Worm (Caenorhabditis elegans) whole organism, L4 larva: Measurements from ENCODE around the gene C56E6.2.

ENCODE experiments used
- T20F7.1 ChIP-seq: fragments of 200-800 bp; sonication (Bioruptor generic); optimal IDR thresholded peaks from 2 replicates; lab custom pipeline; 2018; ENCODE audit warnings: mild to moderate bottlenecking, missing genetic modification characterization, missing compliant biosample characterization
- aha-1 ChIP-seq: fragments of 150-350 bp; peaks from one replicate; lab custom pipeline; 2014; ENCODE audit warnings: missing biosample characterization, missing genetic modification characterization
- ama-1 ChIP-seq: fragments of 150-350 bp; optimal IDR thresholded peaks from 2 replicates; lab custom pipeline; 2014; ENCODE audit warnings: inconsistent platforms, mixed read lengths
- ces-1 ChIP-seq: fragments of 150-350 bp; sonication (generic microtip); optimal IDR thresholded peaks from 4 replicates; lab custom pipeline; 2014; ENCODE audit warnings: missing biosample characterization, missing genetic modification reagents, missing genetic modification characterization
- cey-2 ChIP-seq: sonication (generic microtip); optimal IDR thresholded peaks from 3 replicates; lab custom pipeline; 2017; ENCODE audit warnings: missing genetic modification characterization, mild to moderate bottlenecking, missing compliant biosample characterization, antibody characterized with exemption, borderline replicate concordance; ENCODE audit not compliant: insufficient read depth
- dmd-6 ChIP-seq: fragments of 200-800 bp; sonication (Bioruptor generic); IDR thresholded peaks from 2 replicates; pipeline ENCODE4 v1.3.6; 2022; ENCODE audit warnings: missing genetic modification reagents, missing genetic modification characterization, missing compliant biosample characterization
- lin-1 ChIP-seq: fragments of 200-800 bp; sonication (Bioruptor generic); IDR thresholded peaks from 2 replicates; pipeline ENCODE4 v1.3.6; 2022; ENCODE audit warnings: missing genetic modification reagents, missing genetic modification characterization, missing compliant biosample characterization
- lin-13 ChIP-seq: fragments of 150-350 bp; optimal IDR thresholded peaks from 2 replicates; lab custom pipeline; 2014; ENCODE audit warnings: missing biosample characterization, missing genetic modification reagents, missing genetic modification characterization
- mdl-1 ChIP-seq, 2 experiments: fragments of 150-350 bp in 1 of 2; sonication (generic microtip) in 1 of 2; optimal IDR thresholded peaks; 2 replicates each; lab custom pipeline; 2014 to 2017; ENCODE audit warnings: missing biosample characterization in 2 of 2, missing genetic modification characterization in 2 of 2
- mdt-29 ChIP-seq: fragments of 200-800 bp; sonication (Bioruptor generic); IDR thresholded peaks from 2 replicates; pipeline ENCODE4 v1.3.6; 2022; ENCODE audit warnings: missing genetic modification reagents, missing genetic modification characterization, missing compliant biosample characterization
- nhr-6 ChIP-seq: fragments of 150-350 bp; optimal IDR thresholded peaks from 2 replicates; lab custom pipeline; 2014; ENCODE audit warnings: missing biosample characterization, missing genetic modification characterization
- nhr-76 ChIP-seq: fragments of 150-350 bp; optimal IDR thresholded peaks from 2 replicates; lab custom pipeline; 2014; ENCODE audit warnings: missing biosample characterization, missing genetic modification characterization
- snpc-4 ChIP-seq: fragments of 150-350 bp; optimal IDR thresholded peaks from 2 replicates; lab custom pipeline; 2014; ENCODE audit warnings: missing biosample characterization, missing genetic modification characterization
- ztf-11 ChIP-seq: fragments of 150-350 bp; optimal IDR thresholded peaks from 2 replicates; lab custom pipeline; 2014; ENCODE audit warnings: missing biosample characterization, missing genetic modification characterization

- no peak for TF ChIP-seq nhr-76 (tag; lab: Kevin White, UChicago)
- TF ChIP-seq ztf-11 (tag; lab: Kevin White, UChicago): no peak
- TF ChIP-seq lin-13 (GFP tag; lab: Kevin White, UChicago): no peak
- TF ChIP-seq aha-1 (tag; lab: Kevin White, UChicago): no peak
- no peak for TF ChIP-seq ama-1 (lab: Kevin White, UChicago)
- TF ChIP-seq mdt-29: no peak
- TF ChIP-seq nhr-6 (tag; lab: Kevin White, UChicago): no peak
- TF ChIP-seq dmd-6 (GFP tag; lab: Robert Waterston, UW): no peak
- no peak for TF ChIP-seq ces-1 (GFP tag; lab: Kevin White, UChicago)
- TF ChIP-seq lin-1 (GFP tag; lab: Robert Waterston, UW): no peak
- no peak for TF ChIP-seq cey-2 (tag; lab: Kevin White, UChicago)
- TF ChIP-seq mdl-1 (tag; optimal IDR thresholded peaks at IDR 0.05; lab: Kevin White, UChicago): no peak
- no peak for TF ChIP-seq T20F7.1 (GFP tag; lab: Kevin White, UChicago)
- no peak for TF ChIP-seq snpc-4 (tag; lab: Kevin White, UChicago)
These were observed 11.4 kb upstream of the C56E6.2 start for ce11 chrII:6513357-6513756.
